Fruit fly (Drosophila melanogaster) whole organism, embryonic: ENCODE measurements around the gene CG8128.

Experiments used
- BtbVII ChIP-seq: fragments of 200-800 bp; sonication (Bioruptor generic); optimal IDR thresholded peaks from 3 replicates; lab custom pipeline; 2017; ENCODE audit warnings: missing biosample characterization, mild to moderate bottlenecking, missing genetic modification characterization
- Bteb2 ChIP-seq: fragments of 200-800 bp; sonication (Bioruptor generic); optimal IDR thresholded peaks from 2 replicates; lab custom pipeline; 2016; ENCODE audit warnings: missing biosample characterization, missing genetic modification characterization
- C15 ChIP-seq: fragments of 200-800 bp; sonication (Bioruptor generic); IDR thresholded peaks from 3 replicates; pipeline ENCODE4 v1.3.6; 2022; ENCODE audit warnings: missing biosample characterization, missing genetic modification characterization
- CG10654 ChIP-seq: fragments of 200-800 bp; sonication (Bioruptor generic); optimal IDR thresholded peaks from 2 replicates; lab custom pipeline; 2016; ENCODE audit warnings: missing biosample characterization, missing genetic modification characterization
- CG11247 ChIP-seq: fragments of 200-800 bp; sonication (Bioruptor generic); IDR thresholded peaks from 2 replicates; pipeline ENCODE4 v1.3.6; 2022; ENCODE audit warnings: missing biosample characterization, missing genetic modification characterization
- CG11560 ChIP-seq: fragments of 200-800 bp; sonication (Bioruptor generic); IDR thresholded peaks from 3 replicates; pipeline ENCODE4 v1.3.6; 2022; ENCODE audit warnings: missing biosample characterization, missing genetic modification characterization
- CG12155 ChIP-seq: fragments of 200-800 bp; sonication (Bioruptor generic); optimal IDR thresholded peaks from 3 replicates; lab custom pipeline; 2016; ENCODE audit warnings: missing biosample characterization, missing genetic modification characterization
- CG14667 ChIP-seq: fragments of 200-800 bp; sonication (Bioruptor generic); IDR thresholded peaks from 2 replicates; pipeline ENCODE4 v1.3.6; 2022; ENCODE audit warnings: missing biosample characterization, missing genetic modification characterization
- CG15479 ChIP-seq: fragments of 200-800 bp; sonication (Bioruptor generic); optimal IDR thresholded peaks from 3 replicates; lab custom pipeline; 2019; ENCODE audit warnings: missing biosample characterization, mild to moderate bottlenecking, missing genetic modification characterization, moderate library complexity
- CG1603 ChIP-seq: fragments of 200-800 bp; sonication (Bioruptor generic); optimal IDR thresholded peaks from 2 replicates; lab custom pipeline; 2019; ENCODE audit warnings: missing biosample characterization, mild to moderate bottlenecking, missing genetic modification characterization, moderate library complexity
- CG16815 ChIP-seq: fragments of 200-800 bp; sonication (Bioruptor generic); optimal IDR thresholded peaks from 3 replicates; lab custom pipeline; 2017; ENCODE audit warnings: missing biosample characterization, mild to moderate bottlenecking, missing genetic modification characterization
- CG3163 ChIP-seq: fragments of 200-800 bp; sonication (Bioruptor generic); optimal IDR thresholded peaks from 3 replicates; lab custom pipeline; 2016; ENCODE audit warnings: missing biosample characterization, missing genetic modification characterization
- CG32772 ChIP-seq: fragments of 200-800 bp; sonication (Bioruptor generic); IDR thresholded peaks from 2 replicates; pipeline ENCODE4 v1.3.6; 2022; ENCODE audit warnings: missing biosample characterization, missing genetic modification characterization
- CG6854 ChIP-seq: fragments of 200-800 bp; sonication (Bioruptor generic); optimal IDR thresholded peaks from 3 replicates; lab custom pipeline; 2017; ENCODE audit warnings: missing biosample characterization, mild to moderate bottlenecking, missing genetic modification characterization
- CG7786 ChIP-seq: fragments of 200-800 bp; sonication (Bioruptor generic); optimal IDR thresholded peaks from 2 replicates; lab custom pipeline; 2016; ENCODE audit warnings: missing biosample characterization, missing genetic modification characterization
- CG8388 ChIP-seq: fragments of 200-800 bp; sonication (Bioruptor generic); optimal IDR thresholded peaks from 2 replicates; lab custom pipeline; 2019; ENCODE audit warnings: missing biosample characterization, mild to moderate bottlenecking, missing genetic modification characterization, moderate library complexity
- CG8478 ChIP-seq: fragments of >200 bp; optimal IDR thresholded peaks from 2 replicates; lab custom pipeline; 2018
- Dbx ChIP-seq: fragments of 200-800 bp; sonication (Bioruptor generic); IDR thresholded peaks from 3 replicates; pipeline ENCODE4 v1.3.6; 2022; ENCODE audit warnings: missing biosample characterization, missing genetic modification characterization
- Dfd ChIP-seq, 2 experiments: fragments of >200 bp; optimal IDR thresholded peaks; 2 replicates each; lab custom pipeline; 2017; ENCODE audit warnings: missing biosample characterization in 2 of 2, missing genetic modification characterization in 2 of 2
- Dip2 ChIP-seq: fragments of 200-800 bp; sonication (Bioruptor generic); IDR thresholded peaks from 2 replicates; pipeline ENCODE4 v1.3.6; 2022; ENCODE audit warnings: missing biosample characterization, missing genetic modification characterization
- Dll ChIP-seq: fragments of 200-800 bp; sonication (Bioruptor generic); IDR thresholded peaks from 4 replicates; pipeline ENCODE4 v1.3.6; 2022; ENCODE audit warnings: missing biosample characterization, missing genetic modification characterization; ENCODE audit not compliant: partially characterized antibody
- Dp ChIP-seq: fragments of 200-800 bp; sonication (Bioruptor generic); optimal IDR thresholded peaks from 2 replicates; lab custom pipeline; 2018; ENCODE audit warnings: missing biosample characterization, mild to moderate bottlenecking, missing genetic modification characterization, moderate library complexity
- Elba2 ChIP-seq: fragments of 200-800 bp; sonication (Bioruptor generic); optimal IDR thresholded peaks from 3 replicates; lab custom pipeline; 2016; ENCODE audit warnings: missing biosample characterization, missing genetic modification characterization
- HHEX ChIP-seq: fragments of 200-800 bp; sonication (Bioruptor generic); optimal IDR thresholded peaks from 3 replicates; lab custom pipeline; 2017; ENCODE audit warnings: missing biosample characterization, mild to moderate bottlenecking, missing genetic modification characterization, missing genetic modification reagents
- HLH54F ChIP-seq: fragments of 200-800 bp; sonication (Bioruptor generic); optimal IDR thresholded peaks from 3 replicates; lab custom pipeline; 2016; ENCODE audit warnings: missing biosample characterization, missing genetic modification characterization
- NC2β ChIP-seq: fragments of 200-800 bp; sonication (Bioruptor generic); optimal IDR thresholded peaks from 2 replicates; lab custom pipeline; 2016; ENCODE audit warnings: missing biosample characterization, missing genetic modification characterization
- Neu2 ChIP-seq: fragments of 200-800 bp; sonication (Bioruptor generic); optimal IDR thresholded peaks from 3 replicates; lab custom pipeline; 2016; ENCODE audit warnings: missing biosample characterization, missing genetic modification characterization, borderline replicate concordance
- Nf-YB ChIP-seq: fragments of 200-800 bp; sonication (Bioruptor generic); optimal IDR thresholded peaks from 3 replicates; lab custom pipeline; 2019; ENCODE audit warnings: missing biosample characterization, mild to moderate bottlenecking, missing genetic modification characterization, moderate library complexity
- PHDP ChIP-seq: fragments of 200-800 bp; sonication (Bioruptor generic); optimal IDR thresholded peaks from 3 replicates; lab custom pipeline; 2018; ENCODE audit warnings: missing biosample characterization, mild to moderate bottlenecking, missing genetic modification characterization, moderate library complexity
- Poxn ChIP-seq: fragments of 200-800 bp; sonication (Bioruptor generic); IDR thresholded peaks from 2 replicates; pipeline ENCODE4 v1.3.6; 2022; ENCODE audit warnings: missing biosample characterization, missing genetic modification characterization
- Ptx1 ChIP-seq: fragments of 200-800 bp; sonication (Bioruptor generic); IDR thresholded peaks from 2 replicates; pipeline ENCODE4 v1.3.6; 2022; ENCODE audit warnings: missing biosample characterization, missing genetic modification characterization
- Trl ChIP-seq, 3 experiments: fragments of >200 bp in 2 of 3; fragments of 200-800 bp in 1 of 3; sonication (Bioruptor generic) in 1 of 3; optimal IDR thresholded peaks; 2 replicates in 1 of 3; 3 replicates in 2 of 3; lab custom pipeline; 2016 to 2017; ENCODE audit warnings: missing biosample characterization in 1 of 3, missing genetic modification characterization in 1 of 3
- al ChIP-seq: fragments of 200-800 bp; sonication (Bioruptor generic); IDR thresholded peaks from 2 replicates; pipeline ENCODE4 v1.3.6; 2022; ENCODE audit warnings: missing biosample characterization, missing genetic modification characterization
- ap ChIP-seq: fragments of 200-800 bp; sonication (Bioruptor generic); IDR thresholded peaks from 2 replicates; pipeline ENCODE4 v1.3.6; 2022; ENCODE audit warnings: missing biosample characterization, missing genetic modification characterization
- az2 ChIP-seq: fragments of 200-800 bp; sonication (Bioruptor generic); optimal IDR thresholded peaks from 3 replicates; lab custom pipeline; 2016; ENCODE audit warnings: missing biosample characterization, missing genetic modification characterization
- bsh ChIP-seq, 2 experiments: fragments of 200-800 bp; sonication (Bioruptor generic); optimal IDR thresholded peaks; 2 replicates each; lab custom pipeline; 2017 to 2018; ENCODE audit warnings: mild to moderate bottlenecking in 2 of 2, missing biosample characterization in 2 of 2, missing genetic modification characterization in 2 of 2, moderate library complexity in 1 of 2
- cas ChIP-seq: fragments of 200-800 bp; sonication (Bioruptor generic); IDR thresholded peaks from 2 replicates; pipeline ENCODE4 v1.3.6; 2022; ENCODE audit warnings: missing biosample characterization, missing genetic modification characterization
- chinmo ChIP-seq: fragments of 200-800 bp; sonication (Bioruptor generic); IDR thresholded peaks from 4 replicates; pipeline ENCODE4 v1.3.6; 2022; ENCODE audit warnings: missing biosample characterization, missing genetic modification characterization; ENCODE audit not compliant: partially characterized antibody
- dmrt11E ChIP-seq: fragments of 200-800 bp; sonication (Bioruptor generic); optimal IDR thresholded peaks from 3 replicates; lab custom pipeline; 2018; ENCODE audit warnings: missing biosample characterization, mild to moderate bottlenecking, missing genetic modification characterization, moderate library complexity
- dysf ChIP-seq: fragments of 200-800 bp; sonication (Bioruptor generic); IDR thresholded peaks from 3 replicates; pipeline ENCODE4 v1.3.6; 2022; ENCODE audit warnings: missing biosample characterization, missing genetic modification characterization
- fd102C ChIP-seq: fragments of 200-800 bp; sonication (Bioruptor generic); optimal IDR thresholded peaks from 2 replicates; lab custom pipeline; 2018; ENCODE audit warnings: missing biosample characterization, mild to moderate bottlenecking, missing genetic modification characterization, moderate library complexity
- fd64A ChIP-seq: fragments of 200-800 bp; sonication (Bioruptor generic); optimal IDR thresholded peaks from 3 replicates; lab custom pipeline; 2018; ENCODE audit warnings: missing biosample characterization, mild to moderate bottlenecking, missing genetic modification characterization
- gt ChIP-seq: fragments of 200-800 bp; sonication (Bioruptor generic); IDR thresholded peaks from 2 replicates; pipeline ENCODE4 v1.3.6; 2022; ENCODE audit warnings: missing biosample characterization, missing genetic modification characterization
- mld ChIP-seq: fragments of 200-800 bp; sonication (Bioruptor generic); IDR thresholded peaks from 3 replicates; pipeline ENCODE4 v1.3.6; 2022; ENCODE audit warnings: missing biosample characterization, missing genetic modification characterization; ENCODE audit not compliant: partially characterized antibody
- nerfin-1 ChIP-seq: fragments of 200-800 bp; sonication (Bioruptor generic); optimal IDR thresholded peaks from 3 replicates; lab custom pipeline; 2019; ENCODE audit warnings: missing biosample characterization, mild to moderate bottlenecking, missing genetic modification characterization, moderate library complexity
- psq ChIP-seq: fragments of 200-800 bp; sonication (Bioruptor generic); optimal IDR thresholded peaks from 2 replicates; lab custom pipeline; 2017; ENCODE audit warnings: missing biosample characterization, missing genetic modification characterization
- run ChIP-seq: fragments of 200-800 bp; sonication (Bioruptor generic); optimal IDR thresholded peaks from 3 replicates; lab custom pipeline; 2018; ENCODE audit warnings: missing biosample characterization, mild to moderate bottlenecking, missing genetic modification characterization
- sc ChIP-seq, 3 experiments: fragments of >200 bp in 2 of 3; fragments of 200-800 bp in 1 of 3; sonication (Bioruptor generic) in 1 of 3; optimal IDR thresholded peaks; 2 replicates in 2 of 3; 3 replicates in 1 of 3; lab custom pipeline; 2017; ENCODE audit warnings: mild to moderate bottlenecking in 1 of 3, missing biosample characterization in 1 of 3, missing genetic modification characterization in 1 of 3, missing genetic modification reagents in 1 of 3
- seq ChIP-seq: fragments of 200-800 bp; sonication (Bioruptor generic); IDR thresholded peaks from 2 replicates; pipeline ENCODE4 v1.3.6; 2022; ENCODE audit warnings: missing biosample characterization, missing genetic modification characterization
- tgo ChIP-seq: fragments of 200-800 bp; sonication (Bioruptor generic); IDR thresholded peaks from 3 replicates; pipeline ENCODE4 v1.3.6; 2022; ENCODE audit warnings: missing biosample characterization, missing genetic modification characterization

The CG8128 gene

dm6 chrX:15733995-15734394 is 36.7 kb downstream of the CG8128 start, which contains the start of the genes CG12379 and MagR (continued):
- TF ChIP-seq CG1603, result peak; percentile 57
- peak; percentile 80 for TF ChIP-seq Dll (GFP tag; lab: Robert Waterston, UW)
- no peak for TF ChIP-seq CG6854 (GFP tag; lab: Kevin White, UChicago)
- TF ChIP-seq Nf-YB (GFP tag; lab: Kevin White, UChicago), result no peak
- TF ChIP-seq seq (GFP tag; lab: Robert Waterston, UW), result no peak
- no peak for TF ChIP-seq CG8478 (lab: Kevin White, UChicago)
- no peak for TF ChIP-seq CG14667
- TF ChIP-seq psq, result no peak
- TF ChIP-seq Trl (optimal IDR thresholded peaks at IDR 0.05; lab: Kevin White, UChicago), result no peak
- TF ChIP-seq Trl (GFP tag; optimal IDR thresholded peaks at IDR 0.05; lab: Kevin White, UChicago), result peak; percentile 40
- peak; percentile 16 for TF ChIP-seq Bteb2
- no peak for TF ChIP-seq ap (GFP tag; lab: Robert Waterston, UW)
- TF ChIP-seq CG12155 (GFP tag; lab: Kevin White, UChicago), result no peak
- TF ChIP-seq Poxn (GFP tag; lab: Robert Waterston, UW), result no peak
- TF ChIP-seq Dip2 (GFP tag; lab: Robert Waterston, UW), result no peak
- peak; percentile 36 for TF ChIP-seq Dp (GFP tag; lab: Kevin White, UChicago)
- TF ChIP-seq chinmo, result 0 out of 4 replicates have a peak, but pooled peaks have one; percentile 67
- no peak for TF ChIP-seq CG11247
- peak; percentile 19 for TF ChIP-seq BtbVII (GFP tag; lab: Kevin White, UChicago)
- no peak for TF ChIP-seq CG16815 (GFP tag; lab: Kevin White, UChicago)
- peak; percentile 61 for TF ChIP-seq Dbx (GFP tag; lab: Robert Waterston, UW)
- peak; percentile 33 for TF ChIP-seq CG8388 (GFP tag; lab: Kevin White, UChicago)
- TF ChIP-seq gt, result no peak
- TF ChIP-seq C15 (GFP tag; lab: Robert Waterston, UW), result no peak
- TF ChIP-seq CG15479 (GFP tag; lab: Kevin White, UChicago), result no peak
- TF ChIP-seq Dfd (GFP tag; optimal IDR thresholded peaks at IDR 0.05; lab: Kevin White, UChicago), result no peak
- TF ChIP-seq Ptx1, result peak; percentile 53
- TF ChIP-seq nerfin-1 (tag; lab: Kevin White, UChicago), result peak; percentile 79
- peak; percentile 59; the same call in 1 of the 3 replicates for TF ChIP-seq CG11560
- TF ChIP-seq dysf (GFP tag; lab: Robert Waterston, UW), result peak; percentile 56; the same call in 1 of the 3 replicates
- TF ChIP-seq fd64A (GFP tag; lab: Kevin White, UChicago), result no peak
- TF ChIP-seq Neu2 (GFP tag; lab: Kevin White, UChicago), result peak; percentile 98
- TF ChIP-seq CG32772 (GFP tag; lab: Robert Waterston, UW), result peak; percentile 53; the same call in 1 of the 2 replicates
- peak; percentile 65 for TF ChIP-seq al
- peak; percentile 47 for TF ChIP-seq dmrt11E (tag; lab: Kevin White, UChicago)
- TF ChIP-seq HHEX (GFP tag; lab: Kevin White, UChicago), result no peak
- TF ChIP-seq bsh (GFP tag; optimal IDR thresholded peaks at IDR 0.05; lab: Kevin White, UChicago), result peak in 1 of 2 experiments; percentile 7
- peak; percentile 51; the same call in 1 of the 3 replicates for TF ChIP-seq mld (GFP tag; lab: Robert Waterston, UW)
- TF ChIP-seq HLH54F (GFP tag; lab: Kevin White, UChicago), result peak; percentile 63
- peak; percentile 41 for TF ChIP-seq NC2β
- TF ChIP-seq Elba2, result peak; percentile 8
- TF ChIP-seq fd102C (GFP tag; lab: Kevin White, UChicago), result no peak
- no peak for TF ChIP-seq CG10654 (GFP tag; lab: Kevin White, UChicago)
- TF ChIP-seq PHDP (tag; lab: Kevin White, UChicago), result peak; percentile 30
- TF ChIP-seq cas (GFP tag; lab: Robert Waterston, UW), result no peak
- TF ChIP-seq sc (optimal IDR thresholded peaks at IDR 0.05; lab: Kevin White, UChicago), result no peak
- TF ChIP-seq sc (GFP tag; optimal IDR thresholded peaks at IDR 0.05; lab: Kevin White, UChicago), result no peak
- TF ChIP-seq CG3163, result no peak
- peak; percentile 56 for TF ChIP-seq CG7786 (GFP tag; lab: Kevin White, UChicago)
- TF ChIP-seq tgo, result peak; percentile 42; the same call in 1 of the 3 replicates
- no peak for TF ChIP-seq run
- peak; percentile 31 for TF ChIP-seq az2
